Fruit fly (Drosophila melanogaster) whole organism, embryonic: ENCODE data around the gene CG8128.

Experiments
- Ada2b ChIP-seq: fragments of 200-800 bp; sonication (Bioruptor generic); IDR thresholded peaks from 2 replicates; pipeline ENCODE4 v1.3.6; 2022; ENCODE audit warnings: missing biosample characterization, missing genetic modification characterization
- Atf3 ChIP-seq: fragments of 200-800 bp; sonication (Bioruptor generic); optimal IDR thresholded peaks from 3 replicates; lab custom pipeline; 2016; ENCODE audit warnings: missing biosample characterization, missing genetic modification characterization
- CG10431 ChIP-seq: fragments of 200-800 bp; sonication (Bioruptor generic); optimal IDR thresholded peaks from 3 replicates; lab custom pipeline; 2018; ENCODE audit warnings: missing biosample characterization, mild to moderate bottlenecking, missing genetic modification characterization
- CG12769 ChIP-seq: fragments of 200-800 bp; sonication (Bioruptor generic); optimal IDR thresholded peaks from 2 replicates; lab custom pipeline; 2019; ENCODE audit warnings: missing biosample characterization, mild to moderate bottlenecking, missing genetic modification characterization, moderate library complexity
- CG13296 ChIP-seq: fragments of 200-800 bp; sonication (Bioruptor generic); optimal IDR thresholded peaks from 3 replicates; lab custom pipeline; 2018; ENCODE audit warnings: missing biosample characterization, mild to moderate bottlenecking, missing genetic modification characterization
- CG13894 ChIP-seq: fragments of 200-800 bp; sonication (Bioruptor generic); optimal IDR thresholded peaks from 3 replicates; lab custom pipeline; 2018; ENCODE audit warnings: missing biosample characterization, mild to moderate bottlenecking, missing genetic modification characterization, moderate library complexity
- CG15011 ChIP-seq: fragments of 200-800 bp; sonication (Bioruptor generic); optimal IDR thresholded peaks from 3 replicates; lab custom pipeline; 2018; ENCODE audit warnings: missing biosample characterization, mild to moderate bottlenecking, missing genetic modification characterization
- CG1647 ChIP-seq: fragments of 200-800 bp; sonication (Bioruptor generic); optimal IDR thresholded peaks from 3 replicates; lab custom pipeline; 2016; ENCODE audit warnings: missing biosample characterization, missing genetic modification characterization
- CG16813 ChIP-seq: fragments of 200-800 bp; sonication (Bioruptor generic); IDR thresholded peaks from 3 replicates; pipeline ENCODE4 v1.3.6; 2022; ENCODE audit warnings: missing biosample characterization, missing genetic modification characterization; ENCODE audit not compliant: partially characterized antibody
- CG2116 ChIP-seq: fragments of 200-800 bp; sonication (Bioruptor generic); optimal IDR thresholded peaks from 3 replicates; lab custom pipeline; 2018; ENCODE audit warnings: missing biosample characterization, mild to moderate bottlenecking, missing genetic modification characterization
- CG2678 ChIP-seq: fragments of 200-800 bp; sonication (Bioruptor generic); optimal IDR thresholded peaks from 3 replicates; lab custom pipeline; 2019; ENCODE audit warnings: missing biosample characterization, mild to moderate bottlenecking, missing genetic modification characterization, moderate library complexity
- CG30020 ChIP-seq: fragments of 200-800 bp; optimal IDR thresholded peaks from 2 replicates; lab custom pipeline; 2019; ENCODE audit warnings: missing biosample characterization, mild to moderate bottlenecking, missing genetic modification characterization, moderate library complexity
- CG34422 ChIP-seq: fragments of 200-800 bp; sonication (Bioruptor generic); IDR thresholded peaks from 3 replicates; pipeline ENCODE4 v1.3.6; 2022; ENCODE audit warnings: missing biosample characterization, missing genetic modification characterization
- CG4328 ChIP-seq: fragments of 200-800 bp; sonication (Bioruptor generic); optimal IDR thresholded peaks from 3 replicates; lab custom pipeline; 2017; ENCODE audit warnings: missing biosample characterization, missing genetic modification reagents, missing genetic modification characterization
- CG6654 ChIP-seq: fragments of 200-800 bp; sonication (Bioruptor generic); optimal IDR thresholded peaks from 2 replicates; lab custom pipeline; 2017; ENCODE audit warnings: missing biosample characterization, mild to moderate bottlenecking, missing genetic modification characterization
- CG6689 ChIP-seq: fragments of 200-800 bp; sonication (Bioruptor generic); IDR thresholded peaks from 2 replicates; pipeline ENCODE4 v1.3.6; 2022; ENCODE audit warnings: missing biosample characterization, missing genetic modification characterization
- CG6791 ChIP-seq: fragments of 200-800 bp; sonication (Bioruptor generic); IDR thresholded peaks from 3 replicates; pipeline ENCODE4 v1.3.6; 2022; ENCODE audit warnings: missing biosample characterization, missing genetic modification characterization; ENCODE audit not compliant: partially characterized antibody
- CG7271 ChIP-seq: fragments of 200-800 bp; sonication (Bioruptor generic); optimal IDR thresholded peaks from 2 replicates; lab custom pipeline; 2018; ENCODE audit warnings: missing biosample characterization, mild to moderate bottlenecking, missing genetic modification characterization, moderate library complexity
- CG7786 ChIP-seq: fragments of 200-800 bp; sonication (Bioruptor generic); optimal IDR thresholded peaks from 2 replicates; lab custom pipeline; 2016; ENCODE audit warnings: missing biosample characterization, missing genetic modification characterization
- CG7963 ChIP-seq: fragments of 200-800 bp; sonication (Bioruptor generic); IDR thresholded peaks from 3 replicates; pipeline ENCODE4 v1.3.6; 2022; ENCODE audit warnings: missing biosample characterization, missing genetic modification characterization; ENCODE audit not compliant: partially characterized antibody
- CG9932 ChIP-seq: fragments of 200-800 bp; sonication (Bioruptor generic); IDR thresholded peaks from 2 replicates; pipeline ENCODE4 v1.3.6; 2022; ENCODE audit warnings: missing biosample characterization, missing genetic modification characterization
- Chrac-16 ChIP-seq: fragments of 200-800 bp; sonication (Bioruptor generic); optimal IDR thresholded peaks from 3 replicates; lab custom pipeline; 2016; ENCODE audit warnings: missing biosample characterization, missing genetic modification characterization
- D ChIP-seq, 2 experiments: fragments of 200-800 bp in 1 of 2; fragments of >200 bp in 1 of 2; sonication (Bioruptor generic) in 1 of 2; optimal IDR thresholded peaks; 2 replicates in 1 of 2; 3 replicates in 1 of 2; lab custom pipeline; 2017; ENCODE audit warnings: mild to moderate bottlenecking in 1 of 2, missing biosample characterization in 1 of 2, missing genetic modification characterization in 1 of 2, missing genetic modification reagents in 1 of 2
- Fer1 ChIP-seq: fragments of 200-800 bp; sonication (Bioruptor generic); optimal IDR thresholded peaks from 2 replicates; lab custom pipeline; 2017; ENCODE audit warnings: missing biosample characterization, mild to moderate bottlenecking, missing genetic modification characterization
- Gug ChIP-seq: fragments of 200-800 bp; sonication (Bioruptor generic); IDR thresholded peaks from 4 replicates; pipeline ENCODE4 v1.3.6; 2022; ENCODE audit warnings: missing biosample characterization, missing genetic modification characterization
- HLH3B ChIP-seq: fragments of 200-800 bp; sonication (Bioruptor generic); IDR thresholded peaks from 2 replicates; pipeline ENCODE4 v1.3.6; 2022; ENCODE audit warnings: missing biosample characterization, missing genetic modification characterization
- Hey ChIP-seq: fragments of 200-800 bp; sonication (Bioruptor generic); optimal IDR thresholded peaks from 3 replicates; lab custom pipeline; 2018; ENCODE audit warnings: missing biosample characterization, mild to moderate bottlenecking, missing genetic modification characterization
- MESR4 ChIP-seq: fragments of 200-800 bp; sonication (Bioruptor generic); optimal IDR thresholded peaks from 2 replicates; lab custom pipeline; 2018; ENCODE audit warnings: missing biosample characterization, mild to moderate bottlenecking, missing genetic modification characterization, moderate library complexity
- Mes4 ChIP-seq: fragments of 200-800 bp; sonication (Bioruptor generic); optimal IDR thresholded peaks from 2 replicates; lab custom pipeline; 2016; ENCODE audit warnings: missing biosample characterization, missing genetic modification characterization
- NC2α ChIP-seq: fragments of 200-800 bp; sonication (Bioruptor generic); optimal IDR thresholded peaks from 2 replicates; lab custom pipeline; 2016; ENCODE audit warnings: missing biosample characterization, missing genetic modification characterization
- PHDP ChIP-seq: fragments of 200-800 bp; sonication (Bioruptor generic); optimal IDR thresholded peaks from 3 replicates; lab custom pipeline; 2018; ENCODE audit warnings: missing biosample characterization, mild to moderate bottlenecking, missing genetic modification characterization, moderate library complexity
- Ravus ChIP-seq: fragments of 200-800 bp; sonication (Bioruptor generic); IDR thresholded peaks from 2 replicates; pipeline ENCODE4 v1.3.6; 2022; ENCODE audit warnings: missing biosample characterization, missing genetic modification characterization
- az2 ChIP-seq: fragments of 200-800 bp; sonication (Bioruptor generic); optimal IDR thresholded peaks from 3 replicates; lab custom pipeline; 2016; ENCODE audit warnings: missing biosample characterization, missing genetic modification characterization
- cato ChIP-seq: fragments of 200-800 bp; sonication (Bioruptor generic); optimal IDR thresholded peaks from 2 replicates; lab custom pipeline; 2016; ENCODE audit warnings: missing biosample characterization, missing genetic modification characterization, borderline replicate concordance
- grau ChIP-seq: fragments of 200-800 bp; optimal IDR thresholded peaks from 3 replicates; lab custom pipeline; 2019; ENCODE audit warnings: missing biosample characterization, mild to moderate bottlenecking, missing genetic modification characterization, moderate library complexity
- grn ChIP-seq: fragments of 200-800 bp; sonication (Bioruptor generic); optimal IDR thresholded peaks from 3 replicates; lab custom pipeline; 2017; ENCODE audit warnings: missing biosample characterization, missing genetic modification characterization
- gsb ChIP-seq: fragments of 200-800 bp; sonication (Bioruptor generic); IDR thresholded peaks from 2 replicates; pipeline ENCODE4 v1.3.6; 2022; ENCODE audit warnings: missing biosample characterization, missing genetic modification characterization
- klu ChIP-seq: fragments of 200-800 bp; sonication (Bioruptor generic); IDR thresholded peaks from 2 replicates; pipeline ENCODE4 v1.3.6; 2022; ENCODE audit warnings: missing biosample characterization, missing genetic modification characterization
- nom ChIP-seq: fragments of 200-800 bp; sonication (Bioruptor generic); optimal IDR thresholded peaks from 2 replicates; lab custom pipeline; 2017; ENCODE audit warnings: missing biosample characterization, missing genetic modification characterization, mild to moderate bottlenecking, moderate library complexity, missing genetic modification reagents
- odd ChIP-seq: fragments of 200-800 bp; sonication (Bioruptor generic); optimal IDR thresholded peaks from 2 replicates; lab custom pipeline; 2017; ENCODE audit warnings: missing biosample characterization, mild to moderate bottlenecking, missing genetic modification characterization
- pros ChIP-seq: fragments of 200-800 bp; sonication (Bioruptor generic); optimal IDR thresholded peaks from 3 replicates; lab custom pipeline; 2019; ENCODE audit warnings: missing biosample characterization, mild to moderate bottlenecking, missing genetic modification characterization, moderate library complexity
- row ChIP-seq: fragments of 200-800 bp; sonication (Bioruptor generic); IDR thresholded peaks from 3 replicates; pipeline ENCODE4 v1.3.6; 2022; ENCODE audit warnings: missing biosample characterization, missing genetic modification characterization
- sc ChIP-seq, 3 experiments: fragments of >200 bp in 2 of 3; fragments of 200-800 bp in 1 of 3; sonication (Bioruptor generic) in 1 of 3; optimal IDR thresholded peaks; 2 replicates in 2 of 3; 3 replicates in 1 of 3; lab custom pipeline; 2017; ENCODE audit warnings: mild to moderate bottlenecking in 1 of 3, missing biosample characterization in 1 of 3, missing genetic modification characterization in 1 of 3, missing genetic modification reagents in 1 of 3
- sd ChIP-seq: fragments of 200-800 bp; sonication (Bioruptor generic); optimal IDR thresholded peaks from 3 replicates; lab custom pipeline; 2018; ENCODE audit warnings: missing biosample characterization, mild to moderate bottlenecking, missing genetic modification characterization, moderate library complexity
- sob ChIP-seq: fragments of 200-800 bp; sonication (Bioruptor generic); IDR thresholded peaks from 2 replicates; pipeline ENCODE4 v1.3.6; 2022; ENCODE audit warnings: missing biosample characterization, missing genetic modification characterization
- tx ChIP-seq: fragments of 200-800 bp; sonication (Bioruptor generic); optimal IDR thresholded peaks from 2 replicates; lab custom pipeline; 2016; ENCODE audit warnings: missing biosample characterization, missing genetic modification characterization
- wdn ChIP-seq: fragments of 200-800 bp; sonication (Bioruptor generic); IDR thresholded peaks from 2 replicates; pipeline ENCODE4 v1.3.6; 2022; ENCODE audit warnings: missing biosample characterization, missing genetic modification characterization
- zf30C ChIP-seq: fragments of 200-800 bp; sonication (Bioruptor generic); optimal IDR thresholded peaks from 3 replicates; lab custom pipeline; 2018; ENCODE audit warnings: missing biosample characterization, mild to moderate bottlenecking, missing genetic modification characterization

Gene CG8128

DNA sequence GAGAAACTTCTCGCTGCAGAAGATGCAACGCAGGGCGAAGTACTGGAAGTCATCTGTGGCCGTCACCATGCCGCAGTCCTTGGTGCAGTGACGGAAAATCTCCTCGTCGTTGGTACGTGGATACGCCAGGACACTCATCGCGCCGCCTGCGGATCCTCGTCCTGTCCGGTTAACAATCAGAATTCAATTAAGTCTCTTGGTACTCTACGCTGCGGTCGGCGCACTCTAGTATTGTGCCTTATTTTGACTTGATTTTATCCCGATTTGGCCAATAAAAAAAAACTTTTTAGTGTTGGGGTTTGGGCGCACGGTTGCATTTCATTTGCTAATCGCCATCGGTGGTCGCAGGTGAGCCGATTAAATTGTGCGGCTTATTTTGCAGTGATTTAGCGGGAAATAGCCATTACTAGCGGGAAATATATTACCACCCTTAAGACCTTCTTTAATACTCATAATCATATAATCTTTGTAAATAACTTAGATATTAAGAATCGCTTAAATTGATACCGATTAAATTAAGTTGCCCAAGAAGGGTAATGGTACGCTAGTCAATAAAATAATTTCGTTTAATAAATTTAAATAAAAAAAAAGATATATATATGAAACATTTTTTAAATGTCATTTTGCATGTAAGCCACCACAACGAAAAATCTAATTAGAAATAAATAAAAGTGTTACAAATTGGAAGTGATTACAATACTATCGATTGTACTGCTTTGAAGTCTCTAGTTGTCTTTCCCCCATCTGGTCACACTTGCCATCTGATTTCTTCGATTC is 48.8 kb downstream of the CG8128 start, which contains the start of the genes CG8944 and CCT6 (continued):
- TF ChIP-seq CG2678 (tag; lab: Kevin White, UChicago) (no peak), CG7963 (GFP tag; lab: Robert Waterston, UW) (peak; percentile 17; the same call in 1 of the 3 replicates), cato (GFP tag; lab: Kevin White, UChicago) (no peak), Ada2b (GFP tag; lab: Robert Waterston, UW) (no peak), tx (GFP tag; lab: Kevin White, UChicago) (no peak), CG10431 (GFP tag; lab: Kevin White, UChicago) (no peak), gsb (GFP tag; lab: Robert Waterston, UW) (no peak), Ravus (GFP tag; lab: Robert Waterston, UW) (no peak), CG1647 (GFP tag; lab: Kevin White, UChicago) (no peak), Mes4 (GFP tag; lab: Kevin White, UChicago) (no peak), Fer1 (GFP tag; lab: Kevin White, UChicago) (no peak), CG7271 (no peak), Gug (GFP tag; lab: Robert Waterston, UW) (no peak), CG16813 (GFP tag; lab: Robert Waterston, UW) (peak; percentile 52; the same call in 2 of the 3 replicates), grau (tag; lab: Kevin White, UChicago) (peak; percentile 1), sd (tag; lab: Kevin White, UChicago) (no peak), row (GFP tag; lab: Robert Waterston, UW) (peak; percentile 77), sob (GFP tag; lab: Robert Waterston, UW) (no peak), MESR4 (GFP tag; lab: Kevin White, UChicago) (peak; percentile 90), CG6791 (GFP tag; lab: Robert Waterston, UW) (peak; percentile 58; the same call in 1 of the 3 replicates), sc (optimal IDR thresholded peaks at IDR 0.05; lab: Kevin White, UChicago) (no peak), sc (GFP tag; optimal IDR thresholded peaks at IDR 0.05; lab: Kevin White, UChicago) (no peak), CG12769 (tag; lab: Kevin White, UChicago) (no peak), CG34422 (GFP tag; lab: Robert Waterston, UW) (no peak), CG13296 (GFP tag; lab: Kevin White, UChicago) (no peak), odd (GFP tag; lab: Kevin White, UChicago) (no peak), zf30C (GFP tag; lab: Kevin White, UChicago) (no peak), PHDP (no peak), HLH3B (GFP tag; lab: Robert Waterston, UW) (no peak), grn (GFP tag; lab: Kevin White, UChicago) (no peak), Hey (tag; lab: Kevin White, UChicago) (no peak), CG6689 (GFP tag; lab: Robert Waterston, UW) (0 out of 2 replicates have a peak, but pooled peaks have one; percentile 6), pros (no peak), Atf3 (no peak), wdn (GFP tag; lab: Robert Waterston, UW) (no peak), NC2α (GFP tag; lab: Kevin White, UChicago) (no peak), CG7786 (GFP tag; lab: Kevin White, UChicago) (no peak), CG9932 (GFP tag; lab: Robert Waterston, UW) (peak; percentile 71), Chrac-16 (GFP tag; lab: Kevin White, UChicago) (no peak), klu (GFP tag; lab: Robert Waterston, UW) (no peak), CG4328 (GFP tag; lab: Kevin White, UChicago) (peak; percentile 22), CG15011 (GFP tag; lab: Kevin White, UChicago) (no peak), CG2116 (GFP tag; lab: Kevin White, UChicago) (peak; percentile 96), CG13894 (tag; lab: Kevin White, UChicago) (no peak), az2 (peak; percentile 17), nom (GFP tag; lab: Kevin White, UChicago) (no peak), D (optimal IDR thresholded peaks at IDR 0.05; lab: Kevin White, UChicago) (no peak), D (GFP tag; optimal IDR thresholded peaks at IDR 0.05; lab: Kevin White, UChicago) (no peak), CG30020 (tag; lab: Kevin White, UChicago) (peak; percentile 4), CG6654 (GFP tag; lab: Kevin White, UChicago) (no peak)
